Worm (Caenorhabditis elegans) whole organism, L4/young adult: ENCODE measurements around the gene F59D12.2.

ENCODE experiments used
- W03F9.2 ChIP-seq: fragments of 150-350 bp; optimal IDR thresholded peaks from 2 replicates; lab custom pipeline; 2014; ENCODE audit warnings: missing biosample characterization, missing genetic modification characterization
- him-1 ChIP-seq: sonication (generic microtip); optimal IDR thresholded peaks from 2 replicates; lab custom pipeline; 2016; ENCODE audit warnings: missing genotype, missing genetic modification reagents, missing genetic modification characterization, missing compliant biosample characterization

- TF ChIP-seq him-1, result no peak
- TF ChIP-seq W03F9.2 (tag; lab: Kevin White, UChicago), result no peak
Observed at ce11 chrX:15704579-15705110, 29.1 kb upstream of the F59D12.2 start.
